Fruit fly (Drosophila melanogaster): ENCODE data around the gene ImpE2.

The ImpE2 gene

dm6 chr3L:3496593-3496992 is 15.9 kb downstream of the ImpE2 start (continued):
- TF ChIP-seq CG17829 (tag; optimal IDR thresholded peaks at IDR 0.05), result no peak
- no peak for TF ChIP-seq az2 (GFP tag; optimal IDR thresholded peaks at IDR 0.05)
- TF ChIP-seq hkb (optimal IDR thresholded peaks at IDR 0.05), result no peak
- peak; percentile 55; the same call in 1 of the 2 replicates for TF ChIP-seq hkb (GFP tag; IDR thresholded peaks at IDR 0.05)
- TF ChIP-seq CG9817 (tag; optimal IDR thresholded peaks at IDR 0.05), result no peak
- TF ChIP-seq CG2120 (GFP tag; optimal IDR thresholded peaks at IDR 0.05), result no peak
- TF ChIP-seq trh (GFP tag; optimal IDR thresholded peaks at IDR 0.05), result no peak
- TF ChIP-seq abd-A (tag; optimal IDR thresholded peaks at IDR 0.05), result no peak
- TF ChIP-seq nmo (GFP tag; optimal IDR thresholded peaks at IDR 0.05), result no peak
- no peak for TF ChIP-seq sisA (GFP tag; IDR thresholded peaks at IDR 0.05)
- TF ChIP-seq scrt (GFP tag; optimal IDR thresholded peaks at IDR 0.05), result no peak
- TF ChIP-seq CG9727 (GFP tag; optimal IDR thresholded peaks at IDR 0.05), result peak; percentile 9
- TF ChIP-seq Hmx (GFP tag; optimal IDR thresholded peaks at IDR 0.05), result no peak
- TF ChIP-seq croc (GFP tag; conservative IDR thresholded peaks at IDR 0.05), result no peak
- TF ChIP-seq fd3F (GFP tag; optimal IDR thresholded peaks at IDR 0.05), result no peak
- TF ChIP-seq mam (GFP tag; optimal IDR thresholded peaks at IDR 0.05), result no peak
- no peak for TF ChIP-seq CG6683 (GFP tag; optimal IDR thresholded peaks at IDR 0.05)
- 0 out of 2 replicates have a peak, but pooled peaks have one; percentile 17 for TF ChIP-seq CG32767 (GFP tag; IDR thresholded peaks at IDR 0.05)
- TF ChIP-seq Oli (tag; optimal IDR thresholded peaks at IDR 0.05), result peak; percentile 6
- no peak for TF ChIP-seq org-1 (GFP tag; optimal IDR thresholded peaks at IDR 0.05)
- no peak for TF ChIP-seq CG6654 (GFP tag; optimal IDR thresholded peaks at IDR 0.05)
- no peak for TF ChIP-seq CG3065 (GFP tag; optimal IDR thresholded peaks at IDR 0.05)
- no peak for TF ChIP-seq CG4854 (GFP tag; optimal IDR thresholded peaks at IDR 0.05)
- no peak for TF ChIP-seq Gsc (GFP tag; IDR thresholded peaks at IDR 0.05)
- TF ChIP-seq PHDP (tag; optimal IDR thresholded peaks at IDR 0.05), result no peak
- no peak for TF ChIP-seq Deaf1 (tag; optimal IDR thresholded peaks at IDR 0.05)
- TF ChIP-seq CG2116 (GFP tag; optimal IDR thresholded peaks at IDR 0.05), result no peak
- TF ChIP-seq klu (GFP tag; IDR thresholded peaks at IDR 0.05), result no peak
- no peak for TF ChIP-seq Elba2 (GFP tag; optimal IDR thresholded peaks at IDR 0.05)
- no peak for TF ChIP-seq CG11723 (GFP tag; optimal IDR thresholded peaks at IDR 0.05)
- TF ChIP-seq BtbVII (GFP tag; optimal IDR thresholded peaks at IDR 0.05), result no peak
- TF ChIP-seq jumu (GFP tag; optimal IDR thresholded peaks at IDR 0.05), result no peak
- TF ChIP-seq wek (GFP tag; optimal IDR thresholded peaks at IDR 0.05), result no peak
- TF ChIP-seq otp (GFP tag; IDR thresholded peaks at IDR 0.05), result no peak
- no peak for TF ChIP-seq phol (tag; optimal IDR thresholded peaks at IDR 0.05)
- no peak for TF ChIP-seq CG2875 (GFP tag; optimal IDR thresholded peaks at IDR 0.05)
- TF ChIP-seq pan (optimal IDR thresholded peaks at IDR 0.05), result no peak
- TF ChIP-seq pan (GFP tag; optimal IDR thresholded peaks at IDR 0.05 in 1 of 2, IDR thresholded peaks at IDR 0.05 in 1 of 2), result no peak
- no peak for TF ChIP-seq sug (tag; optimal IDR thresholded peaks at IDR 0.05)
- TF ChIP-seq en (GFP tag; optimal IDR thresholded peaks at IDR 0.05), result no peak
- TF ChIP-seq sima (GFP tag; optimal IDR thresholded peaks at IDR 0.05), result no peak
- no peak for TF ChIP-seq lov (optimal IDR thresholded peaks at IDR 0.05)
- no peak for TF ChIP-seq lov (GFP tag; IDR thresholded peaks at IDR 0.05)
- no peak for TF ChIP-seq trem (tag; optimal IDR thresholded peaks at IDR 0.05)
- no peak for TF ChIP-seq grau (tag; optimal IDR thresholded peaks at IDR 0.05)
- 0 out of 2 replicates have a peak, but pooled peaks have one; percentile 12 for TF ChIP-seq CG14441 (GFP tag; IDR thresholded peaks at IDR 0.05)
- TF ChIP-seq Dip3 (GFP tag; optimal IDR thresholded peaks at IDR 0.05), result no peak
- peak; percentile 28 for TF ChIP-seq CG7556 (GFP tag; optimal IDR thresholded peaks at IDR 0.05)
- no peak for TF ChIP-seq crp (GFP tag; optimal IDR thresholded peaks at IDR 0.05)
- peak; percentile 18 for TF ChIP-seq Hmr (GFP tag; optimal IDR thresholded peaks at IDR 0.05)
- no peak for TF ChIP-seq ems (GFP tag; optimal IDR thresholded peaks at IDR 0.05)
- no peak for TF ChIP-seq NfI (GFP tag; optimal IDR thresholded peaks at IDR 0.05)
- no peak for TF ChIP-seq dpn (GFP tag; optimal IDR thresholded peaks at IDR 0.05)

Measured in whole organism, embryonic.